Fruit fly (Drosophila melanogaster) whole organism, embryonic: ENCODE measurements around the gene CG16995.

Experiments used
- Adf1 ChIP-seq: fragments of 200-800 bp; sonication (Bioruptor generic); IDR thresholded peaks from 2 replicates; pipeline ENCODE4 v1.3.6; 2022; ENCODE audit warnings: missing biosample characterization, missing genetic modification characterization
- Asciz ChIP-seq: fragments of 200-800 bp; sonication (Bioruptor generic); optimal IDR thresholded peaks from 2 replicates; lab custom pipeline; 2017; ENCODE audit warnings: missing biosample characterization, mild to moderate bottlenecking, missing genetic modification characterization, missing genetic modification reagents
- CG10274 ChIP-seq: fragments of 200-800 bp; sonication (Bioruptor generic); optimal IDR thresholded peaks from 3 replicates; lab custom pipeline; 2017; ENCODE audit warnings: missing biosample characterization, mild to moderate bottlenecking, missing genetic modification characterization
- CG10462 ChIP-seq: fragments of 200-800 bp; sonication (Bioruptor generic); optimal IDR thresholded peaks from 2 replicates; lab custom pipeline; 2016; ENCODE audit warnings: missing biosample characterization, missing genetic modification characterization
- CG10565 ChIP-seq: fragments of 200-800 bp; sonication (Bioruptor generic); optimal IDR thresholded peaks from 3 replicates; lab custom pipeline; 2016; ENCODE audit warnings: missing biosample characterization, mild to moderate bottlenecking, missing genetic modification characterization
- CG12155 ChIP-seq: fragments of 200-800 bp; sonication (Bioruptor generic); optimal IDR thresholded peaks from 3 replicates; lab custom pipeline; 2016; ENCODE audit warnings: missing biosample characterization, missing genetic modification characterization
- CG13894 ChIP-seq: fragments of 200-800 bp; sonication (Bioruptor generic); optimal IDR thresholded peaks from 3 replicates; lab custom pipeline; 2018; ENCODE audit warnings: missing biosample characterization, mild to moderate bottlenecking, missing genetic modification characterization, moderate library complexity
- CG14860 ChIP-seq: fragments of 200-800 bp; sonication (Bioruptor generic); IDR thresholded peaks from 3 replicates; pipeline ENCODE4 v1.3.6; 2022; ENCODE audit warnings: missing biosample characterization, missing genetic modification characterization; ENCODE audit not compliant: partially characterized antibody
- CG15011 ChIP-seq: fragments of 200-800 bp; sonication (Bioruptor generic); optimal IDR thresholded peaks from 3 replicates; lab custom pipeline; 2018; ENCODE audit warnings: missing biosample characterization, mild to moderate bottlenecking, missing genetic modification characterization
- CG15269 ChIP-seq: fragments of 200-800 bp; sonication (Bioruptor generic); optimal IDR thresholded peaks from 2 replicates; lab custom pipeline; 2018; ENCODE audit warnings: missing biosample characterization, mild to moderate bottlenecking, missing genetic modification characterization, moderate library complexity
- CG15601 ChIP-seq: fragments of 200-800 bp; sonication (Bioruptor generic); optimal IDR thresholded peaks from 3 replicates; lab custom pipeline; 2019; ENCODE audit warnings: missing biosample characterization, mild to moderate bottlenecking, missing genetic modification characterization, moderate library complexity
- CG17612 ChIP-seq: fragments of 200-800 bp; sonication (Bioruptor generic); IDR thresholded peaks from 2 replicates; pipeline ENCODE4 v1.3.6; 2022; ENCODE audit warnings: missing biosample characterization, missing genetic modification characterization
- CG17912 ChIP-seq: fragments of 200-800 bp; sonication (Bioruptor generic); optimal IDR thresholded peaks from 2 replicates; lab custom pipeline; 2018; ENCODE audit warnings: missing biosample characterization, mild to moderate bottlenecking, missing genetic modification characterization
- CG1792 ChIP-seq: fragments of 200-800 bp; sonication (Bioruptor generic); optimal IDR thresholded peaks from 2 replicates; lab custom pipeline; 2016; ENCODE audit warnings: missing biosample characterization, missing genetic modification characterization
- CG30431 ChIP-seq: fragments of 200-800 bp; sonication (Bioruptor generic); optimal IDR thresholded peaks from 2 replicates; lab custom pipeline; 2017; ENCODE audit warnings: missing biosample characterization, missing genetic modification characterization
- CG3065 ChIP-seq: fragments of 200-800 bp; sonication (Bioruptor generic); optimal IDR thresholded peaks from 2 replicates; lab custom pipeline; 2016; ENCODE audit warnings: missing biosample characterization, missing genetic modification characterization
- CG5180 ChIP-seq: fragments of 200-800 bp; sonication (Bioruptor generic); optimal IDR thresholded peaks from 3 replicates; lab custom pipeline; 2017; ENCODE audit warnings: missing biosample characterization, missing genetic modification characterization, mild to moderate bottlenecking, moderate library complexity, missing genetic modification reagents
- CG6689 ChIP-seq: fragments of 200-800 bp; sonication (Bioruptor generic); IDR thresholded peaks from 2 replicates; pipeline ENCODE4 v1.3.6; 2022; ENCODE audit warnings: missing biosample characterization, missing genetic modification characterization
- CG7987 ChIP-seq: fragments of 200-800 bp; sonication (Bioruptor generic); optimal IDR thresholded peaks from 2 replicates; lab custom pipeline; 2018; ENCODE audit warnings: missing biosample characterization, mild to moderate bottlenecking, missing genetic modification characterization, moderate library complexity
- CG8924 ChIP-seq: fragments of 200-800 bp; optimal IDR thresholded peaks from 3 replicates; lab custom pipeline; 2019; ENCODE audit warnings: missing biosample characterization, mild to moderate bottlenecking, missing genetic modification characterization, moderate library complexity
- CG9609 ChIP-seq: fragments of 200-800 bp; sonication (Bioruptor generic); optimal IDR thresholded peaks from 3 replicates; lab custom pipeline; 2016; ENCODE audit warnings: missing biosample characterization, missing genetic modification characterization
- Eip74EF ChIP-seq, 2 experiments: fragments of 200-800 bp in 1 of 2; fragments of >200 bp in 1 of 2; sonication (Bioruptor generic) in 1 of 2; optimal IDR thresholded peaks; 2 replicates each; lab custom pipeline; 2017 to 2019; ENCODE audit warnings: missing biosample characterization in 2 of 2, missing genetic modification characterization in 2 of 2, mild to moderate bottlenecking in 1 of 2, moderate library complexity in 1 of 2
- H15 ChIP-seq: fragments of 200-800 bp; sonication (Bioruptor generic); IDR thresholded peaks from 3 replicates; pipeline ENCODE4 v1.3.6; 2022; ENCODE audit warnings: missing biosample characterization, missing genetic modification characterization
- HLH54F ChIP-seq: fragments of 200-800 bp; sonication (Bioruptor generic); optimal IDR thresholded peaks from 3 replicates; lab custom pipeline; 2016; ENCODE audit warnings: missing biosample characterization, missing genetic modification characterization
- Hey ChIP-seq: fragments of 200-800 bp; sonication (Bioruptor generic); optimal IDR thresholded peaks from 3 replicates; lab custom pipeline; 2018; ENCODE audit warnings: missing biosample characterization, mild to moderate bottlenecking, missing genetic modification characterization
- Lim3 ChIP-seq: fragments of 200-800 bp; sonication (Bioruptor generic); IDR thresholded peaks from 2 replicates; pipeline ENCODE4 v1.3.6; 2022; ENCODE audit warnings: missing biosample characterization, missing genetic modification characterization
- Ptx1 ChIP-seq: fragments of 200-800 bp; sonication (Bioruptor generic); IDR thresholded peaks from 2 replicates; pipeline ENCODE4 v1.3.6; 2022; ENCODE audit warnings: missing biosample characterization, missing genetic modification characterization
- Sin3A ChIP-seq: fragments of >200 bp; optimal IDR thresholded peaks from 2 replicates; lab custom pipeline; 2018
- Sry-β ChIP-seq: fragments of 200-800 bp; sonication (Bioruptor generic); optimal IDR thresholded peaks from 2 replicates; lab custom pipeline; 2018; ENCODE audit warnings: missing biosample characterization, mild to moderate bottlenecking, missing genetic modification characterization, moderate library complexity
- Sry-δ ChIP-seq: fragments of 200-800 bp; sonication (Bioruptor generic); optimal IDR thresholded peaks from 2 replicates; lab custom pipeline; 2016; ENCODE audit warnings: missing biosample characterization, missing genetic modification characterization
- ash1 ChIP-seq: fragments of 200-800 bp; sonication (Bioruptor generic); optimal IDR thresholded peaks from 2 replicates; lab custom pipeline; 2018; ENCODE audit warnings: missing biosample characterization, mild to moderate bottlenecking, missing genetic modification characterization
- cad ChIP-seq: fragments of >200 bp; optimal IDR thresholded peaks from 2 replicates; lab custom pipeline; 2017; ENCODE audit warnings: missing biosample characterization, missing genetic modification characterization
- cas ChIP-seq: fragments of 200-800 bp; sonication (Bioruptor generic); IDR thresholded peaks from 2 replicates; pipeline ENCODE4 v1.3.6; 2022; ENCODE audit warnings: missing biosample characterization, missing genetic modification characterization
- dan ChIP-seq: fragments of 200-800 bp; sonication (Bioruptor generic); IDR thresholded peaks from 2 replicates; pipeline ENCODE4 v1.3.6; 2022; ENCODE audit warnings: missing biosample characterization, missing genetic modification characterization
- dpn ChIP-seq, 2 experiments: fragments of 200-800 bp; sonication (Bioruptor generic); optimal IDR thresholded peaks; 3 replicates each; lab custom pipeline; 2016; ENCODE audit warnings: missing biosample characterization in 2 of 2, missing genetic modification characterization in 2 of 2
- fu2 ChIP-seq: fragments of 200-800 bp; sonication (Bioruptor generic); optimal IDR thresholded peaks from 2 replicates; lab custom pipeline; 2016; ENCODE audit warnings: missing biosample characterization, missing genetic modification characterization
- gem ChIP-seq: fragments of 200-800 bp; sonication (Bioruptor generic); optimal IDR thresholded peaks from 2 replicates; lab custom pipeline; 2019; ENCODE audit warnings: missing biosample characterization, mild to moderate bottlenecking, missing genetic modification characterization, moderate library complexity
- gro ChIP-seq: fragments of 200-800 bp; sonication (Bioruptor generic); optimal IDR thresholded peaks from 2 replicates; lab custom pipeline; 2016; ENCODE audit warnings: missing biosample characterization, missing genetic modification characterization
- org-1 ChIP-seq: fragments of 200-800 bp; sonication (Bioruptor generic); optimal IDR thresholded peaks from 2 replicates; lab custom pipeline; 2017; ENCODE audit warnings: missing biosample characterization, missing genetic modification characterization
- pan ChIP-seq, 4 experiments: fragments of >200 bp in 3 of 4; fragments of 200-800 bp in 1 of 4; sonication (Bioruptor generic) in 1 of 4; optimal IDR thresholded peaks in 3 of 4; IDR thresholded peaks in 1 of 4; 2 replicates each; pipeline versions ENCODE4 v1.3.6 to Lab custom; 2017 to 2022; ENCODE audit warnings: missing biosample characterization in 2 of 4, missing genetic modification characterization in 2 of 4, mixed read lengths in 1 of 4
- pum ChIP-seq: fragments of 200-800 bp; sonication (Bioruptor generic); optimal IDR thresholded peaks from 2 replicates; lab custom pipeline; 2016; ENCODE audit warnings: missing biosample characterization, missing genetic modification characterization
- run ChIP-seq: fragments of 200-800 bp; sonication (Bioruptor generic); optimal IDR thresholded peaks from 3 replicates; lab custom pipeline; 2018; ENCODE audit warnings: missing biosample characterization, mild to moderate bottlenecking, missing genetic modification characterization
- sim ChIP-seq: fragments of 200-800 bp; sonication (Bioruptor generic); IDR thresholded peaks from 2 replicates; pipeline ENCODE4 v1.3.6; 2022; ENCODE audit warnings: missing biosample characterization, missing genetic modification characterization
- slp2 ChIP-seq: fragments of 200-800 bp; sonication (Bioruptor generic); optimal IDR thresholded peaks from 2 replicates; lab custom pipeline; 2016; ENCODE audit warnings: missing biosample characterization, missing genetic modification characterization
- stc ChIP-seq: fragments of 200-800 bp; sonication (Bioruptor generic); IDR thresholded peaks from 2 replicates; pipeline ENCODE4 v1.3.6; 2022; ENCODE audit warnings: missing biosample characterization, missing genetic modification characterization
- tio ChIP-seq: fragments of 200-800 bp; sonication (Bioruptor generic); optimal IDR thresholded peaks from 2 replicates; lab custom pipeline; 2017; ENCODE audit warnings: missing biosample characterization, missing genetic modification characterization, inconsistent platforms
- tll ChIP-seq, 2 experiments: fragments of 200-800 bp in 1 of 2; fragments of >200 bp in 1 of 2; sonication (Bioruptor generic) in 1 of 2; optimal IDR thresholded peaks; 2 replicates each; lab custom pipeline; 2017 to 2019; ENCODE audit warnings: missing biosample characterization in 2 of 2, missing genetic modification characterization in 2 of 2, mild to moderate bottlenecking in 1 of 2, moderate library complexity in 1 of 2
- usp ChIP-seq: fragments of >200 bp; optimal IDR thresholded peaks from 2 replicates; lab custom pipeline; 2017; ENCODE audit warnings: missing biosample characterization, missing genetic modification characterization
- vfl ChIP-seq: fragments of 200-800 bp; sonication (Bioruptor generic); optimal IDR thresholded peaks from 2 replicates; lab custom pipeline; 2016; ENCODE audit warnings: missing biosample characterization, missing genetic modification characterization
- wek ChIP-seq: fragments of 200-800 bp; sonication (Bioruptor generic); optimal IDR thresholded peaks from 3 replicates; lab custom pipeline; 2018; ENCODE audit warnings: missing biosample characterization, mild to moderate bottlenecking, missing genetic modification characterization, moderate library complexity
- yki ChIP-seq: fragments of >200 bp; optimal IDR thresholded peaks from 3 replicates; lab custom pipeline; 2018
- zf30C ChIP-seq: fragments of 200-800 bp; sonication (Bioruptor generic); optimal IDR thresholded peaks from 3 replicates; lab custom pipeline; 2018; ENCODE audit warnings: missing biosample characterization, mild to moderate bottlenecking, missing genetic modification characterization

Gene CG16995

DNA sequence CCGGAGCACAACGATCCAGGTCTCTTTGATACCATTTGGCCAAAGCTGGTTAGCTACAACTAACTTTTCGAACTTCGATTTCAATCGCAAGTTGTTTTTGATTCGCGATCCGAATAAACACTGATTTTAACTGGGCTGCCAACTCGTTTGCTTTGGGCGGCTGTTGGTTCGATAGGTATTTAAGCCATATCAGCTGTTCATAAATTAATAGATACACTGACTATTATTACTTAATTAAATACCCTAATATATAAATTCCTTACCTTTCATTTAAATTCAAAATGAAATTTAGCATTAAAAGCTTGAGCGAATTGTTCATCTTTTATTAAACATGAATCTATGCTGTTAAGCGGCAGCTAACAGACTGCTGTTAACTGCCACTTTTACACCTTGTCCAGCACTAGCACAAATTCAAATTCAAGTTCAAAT, 49.5 kb downstream of the CG16995 start, which contains the start of gene CG9967:
TSS of gene CG9967 (minus strand) at position 129 of the 429 bp plus-strand sequence.
- no peak for TF ChIP-seq HLH54F (GFP tag; lab: Kevin White, UChicago)
- TF ChIP-seq CG7987, result no peak
- TF ChIP-seq CG14860 (GFP tag; lab: Robert Waterston, UW), result no peak
- TF ChIP-seq CG10274, result no peak
- TF ChIP-seq CG9609, result no peak
- TF ChIP-seq CG3065 (GFP tag; lab: Kevin White, UChicago), result no peak
- TF ChIP-seq yki (lab: Kevin White, UChicago), result no peak
- TF ChIP-seq Sry-β (GFP tag; lab: Kevin White, UChicago), result no peak
- no peak for TF ChIP-seq cas (GFP tag; lab: Robert Waterston, UW)
- TF ChIP-seq CG17912, result no peak
- no peak for TF ChIP-seq CG15011 (GFP tag; lab: Kevin White, UChicago)
- TF ChIP-seq CG15269 (tag; lab: Kevin White, UChicago), result no peak
- TF ChIP-seq CG6689 (GFP tag; lab: Robert Waterston, UW), result no peak
- TF ChIP-seq Lim3 (GFP tag; lab: Robert Waterston, UW), result no peak
- TF ChIP-seq H15 (GFP tag; lab: Robert Waterston, UW), result no peak
- no peak for TF ChIP-seq CG5180 (GFP tag; lab: Kevin White, UChicago)
- no peak for TF ChIP-seq CG13894
- peak; percentile 35 for TF ChIP-seq gem (tag; lab: Kevin White, UChicago)
- TF ChIP-seq CG15601 (tag; lab: Kevin White, UChicago), result peak; percentile 34
- peak; percentile 13 for TF ChIP-seq CG12155 (GFP tag; lab: Kevin White, UChicago)
- TF ChIP-seq Eip74EF (GFP tag; optimal IDR thresholded peaks at IDR 0.05; lab: Kevin White, UChicago), result no peak
- no peak for TF ChIP-seq CG17612 (GFP tag; lab: Robert Waterston, UW)
- no peak for TF ChIP-seq run (tag; lab: Kevin White, UChicago)
- no peak for TF ChIP-seq Sry-δ (GFP tag; lab: Kevin White, UChicago)
- TF ChIP-seq pum, result no peak
- TF ChIP-seq dan, result no peak
- TF ChIP-seq Adf1 (GFP tag; lab: Robert Waterston, UW), result no peak
- TF ChIP-seq zf30C (GFP tag; lab: Kevin White, UChicago), result no peak
- TF ChIP-seq CG10565, result no peak
- no peak for TF ChIP-seq CG10462
- no peak for TF ChIP-seq Asciz (GFP tag; lab: Kevin White, UChicago)
- no peak for TF ChIP-seq pan (optimal IDR thresholded peaks at IDR 0.05; lab: Kevin White, UChicago)
- no peak for TF ChIP-seq pan (GFP tag; optimal IDR thresholded peaks at IDR 0.05 in 1 of 2, IDR thresholded peaks at IDR 0.05 in 1 of 2)
- TF ChIP-seq fu2 (GFP tag; lab: Kevin White, UChicago), result no peak
- TF ChIP-seq gro (GFP tag; lab: Kevin White, UChicago), result no peak
- no peak for TF ChIP-seq vfl (GFP tag; lab: Kevin White, UChicago)
- no peak for TF ChIP-seq tll (GFP tag; optimal IDR thresholded peaks at IDR 0.05; lab: Kevin White, UChicago)
- TF ChIP-seq ash1 (GFP tag; lab: Kevin White, UChicago), result no peak
- TF ChIP-seq CG1792 (GFP tag; lab: Kevin White, UChicago), result no peak
- TF ChIP-seq Ptx1 (GFP tag; lab: Robert Waterston, UW), result no peak
- no peak for TF ChIP-seq sim (GFP tag; lab: Robert Waterston, UW)
- TF ChIP-seq Sin3A, result peak; percentile 47
- TF ChIP-seq tio, result no peak
- TF ChIP-seq cad (GFP tag; lab: Kevin White, UChicago), result no peak
- TF ChIP-seq org-1 (GFP tag; lab: Kevin White, UChicago), result no peak
- TF ChIP-seq dpn (GFP tag; optimal IDR thresholded peaks at IDR 0.05; lab: Kevin White, UChicago), result peak in 1 of 2 experiments; percentile 2
- no peak for TF ChIP-seq Hey
- no peak for TF ChIP-seq CG8924 (tag; lab: Kevin White, UChicago)
- no peak for TF ChIP-seq CG30431 (GFP tag; lab: Kevin White, UChicago)
- TF ChIP-seq slp2 (GFP tag; lab: Kevin White, UChicago), result no peak
- no peak for TF ChIP-seq usp (GFP tag; lab: Kevin White, UChicago)
- no peak for TF ChIP-seq stc (GFP tag; lab: Robert Waterston, UW)
- TF ChIP-seq wek (GFP tag; lab: Kevin White, UChicago), result no peak
